Fruit fly (Drosophila melanogaster): ENCODE data around the gene chic.

DNA sequence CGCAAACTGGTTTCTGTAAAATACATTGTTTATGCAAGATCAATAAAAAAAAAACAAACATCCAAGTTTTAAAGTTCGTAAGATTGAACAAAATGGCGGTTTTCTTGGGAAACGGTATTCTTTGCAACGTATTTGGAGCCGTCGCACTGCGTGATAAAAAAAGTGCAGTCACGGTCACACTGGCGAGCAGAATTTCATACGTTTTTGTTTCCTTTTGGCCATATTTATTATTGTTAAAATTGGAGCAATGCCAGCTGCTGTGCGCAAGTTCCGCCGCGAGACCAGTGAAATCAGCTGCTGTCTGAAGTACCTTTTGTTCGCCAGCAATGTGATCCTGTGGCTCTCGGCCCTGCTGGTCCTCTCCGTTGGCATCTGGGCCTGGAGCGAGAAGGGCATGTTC is 19.2 kb upstream of the chic start, which contains the start of gene Tsp26A:
- TF ChIP-seq insv (optimal IDR thresholded peaks at IDR 0.05) = no peak
- TF ChIP-seq Myc (optimal IDR thresholded peaks at IDR 0.05) = no peak
